Fruit fly (Drosophila melanogaster) whole organism, wandering third instar larva: Measurements from ENCODE around the gene Rbm13.

Experiments
- Abd-B ChIP-seq: fragments of >200 bp; optimal IDR thresholded peaks from 2 replicates; lab custom pipeline; 2017; ENCODE audit warnings: missing biosample characterization, missing genetic modification characterization
- CG32264 ChIP-seq: fragments of 200-800 bp; sonication (Bioruptor generic); optimal IDR thresholded peaks from 2 replicates; lab custom pipeline; 2016; ENCODE audit warnings: missing biosample characterization, missing genetic modification characterization
- CrebA ChIP-seq: fragments of 200-800 bp; sonication (Bioruptor generic); optimal IDR thresholded peaks from 2 replicates; lab custom pipeline; 2016; ENCODE audit warnings: missing biosample characterization, mild to moderate bottlenecking, missing genetic modification characterization, borderline replicate concordance
- Dfd ChIP-seq: fragments of >200 bp; optimal IDR thresholded peaks from 2 replicates; lab custom pipeline; 2017; ENCODE audit warnings: missing biosample characterization, missing genetic modification characterization
- Dif ChIP-seq: fragments of 200-275, 200-300 bp; sonication (Bioruptor generic); optimal IDR thresholded peaks from 2 replicates; lab custom pipeline; 2018; ENCODE audit warnings: missing biosample characterization, missing genetic modification characterization; ENCODE audit not compliant: partially characterized antibody
- GATAd ChIP-seq: sonication (Bioruptor generic); optimal IDR thresholded peaks from 2 replicates; lab custom pipeline; 2016; ENCODE audit warnings: missing biosample characterization, missing genetic modification characterization
- HLH106 ChIP-seq: fragments of 200-800 bp; optimal IDR thresholded peaks from 3 replicates; lab custom pipeline; 2019; ENCODE audit warnings: missing biosample characterization, mild to moderate bottlenecking, missing genetic modification characterization, moderate library complexity
- Hnf4 ChIP-seq: fragments of 200-800 bp; sonication (Bioruptor generic); optimal IDR thresholded peaks from 2 replicates; lab custom pipeline; 2016; ENCODE audit warnings: missing biosample characterization, mild to moderate bottlenecking, missing genetic modification characterization
- Hr78 ChIP-seq: fragments of >200 bp; optimal IDR thresholded peaks from 2 replicates; lab custom pipeline; 2017; ENCODE audit warnings: missing biosample characterization, missing genetic modification characterization
- Hr83 ChIP-seq: fragments of 200-300 bp; sonication (Bioruptor generic); optimal IDR thresholded peaks from 2 replicates; lab custom pipeline; 2016; ENCODE audit warnings: missing biosample characterization, mild to moderate bottlenecking, missing genetic modification characterization, moderate library complexity; ENCODE audit not compliant: poor library complexity, severe bottlenecking
- Jra ChIP-seq: sonication (Bioruptor generic); optimal IDR thresholded peaks from 2 replicates; lab custom pipeline; 2016; ENCODE audit warnings: missing biosample characterization, missing genetic modification characterization
- Mio ChIP-seq: sonication (Bioruptor generic); optimal IDR thresholded peaks from 2 replicates; lab custom pipeline; 2016; ENCODE audit warnings: missing biosample characterization, missing genetic modification characterization
- Myc ChIP-seq: fragments of >200 bp; optimal IDR thresholded peaks from 2 replicates; lab custom pipeline; 2017
- N ChIP-seq: fragments of >200 bp; optimal IDR thresholded peaks from 2 replicates; lab custom pipeline; 2018; ENCODE audit warnings: missing biosample characterization, missing external identifiers, missing genetic modification characterization
- OdsH ChIP-seq: fragments of 200-800 bp; sonication (Bioruptor generic); optimal IDR thresholded peaks from 2 replicates; lab custom pipeline; 2016; ENCODE audit warnings: missing biosample characterization, mild to moderate bottlenecking, missing genetic modification characterization
- Rel ChIP-seq, 2 experiments: fragments of 200-800 bp; sonication (Bioruptor generic) in 1 of 2; optimal IDR thresholded peaks; 2 replicates in 1 of 2; 3 replicates in 1 of 2; lab custom pipeline; 2016 to 2019; ENCODE audit warnings: mild to moderate bottlenecking in 2 of 2, missing biosample characterization in 2 of 2, missing genetic modification characterization in 2 of 2, moderate library complexity in 1 of 2
- Sp1 ChIP-seq: fragments of 200-800 bp; sonication (Bioruptor generic); optimal IDR thresholded peaks from 3 replicates; lab custom pipeline; 2019; ENCODE audit warnings: missing biosample characterization, mild to moderate bottlenecking, missing genetic modification characterization, moderate library complexity
- Vsx2 ChIP-seq: fragments of 200-300, 225-300 bp; sonication (Bioruptor generic); optimal IDR thresholded peaks from 2 replicates; lab custom pipeline; 2018; ENCODE audit warnings: missing biosample characterization, missing genetic modification characterization; ENCODE audit not compliant: partially characterized antibody
- br ChIP-seq: fragments of 200-800 bp; sonication (Bioruptor generic); optimal IDR thresholded peaks from 2 replicates; lab custom pipeline; 2016; ENCODE audit warnings: missing biosample characterization, missing genetic modification characterization
- brk ChIP-seq: fragments of 200-800 bp; sonication (Bioruptor generic); optimal IDR thresholded peaks from 2 replicates; lab custom pipeline; 2016; ENCODE audit warnings: missing biosample characterization, mild to moderate bottlenecking, missing genetic modification characterization
- dl ChIP-seq, 2 experiments: fragments of 175-275, 200-275 bp in 1 of 2; fragments of 200-275 bp in 1 of 2; sonication (Bioruptor generic); optimal IDR thresholded peaks; lab custom pipeline; 2018; ENCODE audit warnings: mild to moderate bottlenecking in 2 of 2, missing biosample characterization in 2 of 2, missing genetic modification characterization in 2 of 2, moderate library complexity in 2 of 2; ENCODE audit not compliant: partially characterized antibody in 2 of 2, insufficient read depth in 1 of 2
- dmrt93B ChIP-seq: fragments of 200-800 bp; sonication (Bioruptor generic); optimal IDR thresholded peaks from 2 replicates; lab custom pipeline; 2018; ENCODE audit warnings: missing biosample characterization, mild to moderate bottlenecking, missing genetic modification characterization
- dsf ChIP-seq: sonication (Bioruptor generic); optimal IDR thresholded peaks from 2 replicates; lab custom pipeline; 2016; ENCODE audit warnings: missing biosample characterization, missing genetic modification characterization, borderline replicate concordance
- ey ChIP-seq: fragments of 200-800 bp; sonication (Bioruptor generic); optimal IDR thresholded peaks from 2 replicates; lab custom pipeline; 2016; ENCODE audit warnings: missing biosample characterization, missing genetic modification characterization
- foxo ChIP-seq, 2 experiments: fragments of 200-800 bp; sonication (Bioruptor generic); optimal IDR thresholded peaks; 2 replicates in 1 of 2; 3 replicates in 1 of 2; lab custom pipeline; 2016 to 2017; ENCODE audit warnings: missing biosample characterization in 2 of 2, missing genetic modification characterization in 2 of 2
- fru ChIP-seq: fragments of 200-800 bp; sonication (Bioruptor generic); optimal IDR thresholded peaks from 3 replicates; lab custom pipeline; 2016; ENCODE audit warnings: missing biosample characterization, mild to moderate bottlenecking, missing genetic modification characterization
- h ChIP-seq: fragments of 200-800 bp; sonication (Bioruptor generic); optimal IDR thresholded peaks from 3 replicates; lab custom pipeline; 2016; ENCODE audit warnings: missing biosample characterization, mild to moderate bottlenecking, missing genetic modification characterization
- jim ChIP-seq: fragments of 175-275, 200-325 bp; sonication (Bioruptor generic); optimal IDR thresholded peaks from 2 replicates; lab custom pipeline; 2016; ENCODE audit warnings: missing biosample characterization, mild to moderate bottlenecking, missing genetic modification characterization
- lola ChIP-seq: fragments of >200 bp; optimal IDR thresholded peaks from 2 replicates; lab custom pipeline; 2017; ENCODE audit warnings: missing biosample characterization, missing genetic modification characterization
- pan ChIP-seq: fragments of >200 bp; optimal IDR thresholded peaks from 2 replicates; lab custom pipeline; 2017
- psq ChIP-seq: fragments of 200-800 bp; sonication (Bioruptor generic); optimal IDR thresholded peaks from 3 replicates; lab custom pipeline; 2017; ENCODE audit warnings: missing biosample characterization, mild to moderate bottlenecking, missing genetic modification characterization, moderate library complexity
- rgr ChIP-seq: fragments of 200-800 bp; sonication (Bioruptor generic); optimal IDR thresholded peaks from 3 replicates; lab custom pipeline; 2016; ENCODE audit warnings: missing biosample characterization, mild to moderate bottlenecking, missing genetic modification characterization
- sage ChIP-seq: fragments of 200-800 bp; sonication (Bioruptor generic); optimal IDR thresholded peaks from 2 replicates; lab custom pipeline; 2016; ENCODE audit warnings: missing biosample characterization, mild to moderate bottlenecking, missing genetic modification characterization
- sv ChIP-seq: fragments of 200-800 bp; sonication (Bioruptor generic); optimal IDR thresholded peaks from 3 replicates; lab custom pipeline; 2016; ENCODE audit warnings: missing biosample characterization, missing genetic modification characterization
- usp ChIP-seq: fragments of >200 bp; optimal IDR thresholded peaks from 2 replicates; lab custom pipeline; 2017; ENCODE audit warnings: missing biosample characterization, missing genetic modification characterization
- woc ChIP-seq: sonication (Bioruptor generic); optimal IDR thresholded peaks from 2 replicates; lab custom pipeline; 2016; ENCODE audit warnings: missing biosample characterization, mild to moderate bottlenecking, missing genetic modification characterization

Gene Rbm13

dm6 chrX:8890974-8891373 lies 10.5 kb upstream of the Rbm13 start:
- TF ChIP-seq br (GFP tag; lab: Kevin White, UChicago) (no peak), fru (GFP tag; lab: Kevin White, UChicago) (no peak), Hr83 (GFP tag; lab: Kevin White, UChicago) (no peak), foxo (GFP tag; optimal IDR thresholded peaks at IDR 0.05; lab: Kevin White, UChicago) (peak in 1 of 2 experiments; percentile 56), dl (GFP tag; optimal IDR thresholded peaks at IDR 0.05; lab: Kevin White, UChicago; ENCODE audit: insufficient read depth in 1 of 2, partially characterized antibody in 2 of 2) (no peak), rgr (GFP tag; lab: Kevin White, UChicago) (peak; percentile 47), Hnf4 (GFP tag; lab: Kevin White, UChicago) (peak; percentile 22), HLH106 (peak; percentile 57), dmrt93B (peak; percentile 27), ey (peak; percentile 56), h (GFP tag; lab: Kevin White, UChicago) (peak; percentile 60)

DNA sequence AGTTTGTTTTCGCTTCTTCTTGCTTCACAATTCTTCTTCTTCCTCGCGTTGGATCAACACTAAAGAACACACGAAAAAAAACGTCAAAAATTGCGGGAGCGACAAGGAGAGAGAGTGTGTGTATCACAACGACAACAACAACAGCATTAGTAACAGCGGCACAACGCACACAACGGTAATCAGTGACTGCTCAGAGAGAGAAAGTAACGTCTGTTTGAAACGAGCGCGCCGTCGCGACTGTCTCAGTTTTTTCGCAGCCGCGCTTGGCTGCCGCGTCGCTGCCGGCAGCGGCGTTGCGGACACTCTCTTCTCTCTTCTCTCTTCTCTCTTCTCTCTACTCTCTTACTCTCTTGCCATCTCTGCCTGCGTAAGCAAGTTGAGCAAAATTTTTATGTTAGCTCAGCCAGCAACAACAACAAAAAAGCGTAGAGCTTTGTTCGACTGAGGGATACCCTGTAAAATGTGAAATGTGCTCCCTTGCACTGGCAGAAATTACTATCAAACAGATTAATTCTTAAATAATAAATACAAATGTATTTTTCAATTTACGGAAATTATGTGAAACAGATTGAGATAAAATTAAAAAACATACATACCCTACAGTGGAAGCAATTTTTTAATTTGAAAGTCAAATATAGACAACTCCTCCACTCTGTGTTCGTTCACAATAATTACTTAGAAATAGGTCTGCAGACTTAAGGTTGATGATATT lies 9.8 kb upstream of the Rbm13 start:
- TF ChIP-seq Mio (no peak), sage (GFP tag; lab: Kevin White, UChicago) (peak; percentile 58), N (no peak), rgr (GFP tag; lab: Kevin White, UChicago) (peak; percentile 58), ey (peak; percentile 24), fru (GFP tag; lab: Kevin White, UChicago) (peak; percentile 72), Dfd (GFP tag; lab: Kevin White, UChicago) (no peak), Myc (lab: Kevin White, UChicago) (no peak), Dif (GFP tag; lab: Kevin White, UChicago) (peak; percentile 91), Rel (GFP tag; optimal IDR thresholded peaks at IDR 0.05; lab: Kevin White, UChicago) (peak; percentile 50), Rel (tag; optimal IDR thresholded peaks at IDR 0.05; lab: Kevin White, UChicago) (peak; percentile 10), dl (GFP tag; optimal IDR thresholded peaks at IDR 0.05; lab: Kevin White, UChicago; ENCODE audit: insufficient read depth in 1 of 2, partially characterized antibody in 2 of 2) (peak; percentile 81 to 88), Abd-B (GFP tag; lab: Kevin White, UChicago) (no peak), Jra (GFP tag; lab: Kevin White, UChicago) (peak; percentile 7), sv (peak; percentile 58), woc (GFP tag; lab: Kevin White, UChicago) (peak; percentile 61), foxo (GFP tag; optimal IDR thresholded peaks at IDR 0.05; lab: Kevin White, UChicago) (peak in 1 of 2 experiments; percentile 42), CG32264 (GFP tag; lab: Kevin White, UChicago) (no peak), br (GFP tag; lab: Kevin White, UChicago) (peak; percentile 18), Hnf4 (GFP tag; lab: Kevin White, UChicago) (no peak), GATAd (GFP tag; lab: Kevin White, UChicago) (no peak), brk (GFP tag; lab: Kevin White, UChicago) (no peak), CrebA (GFP tag; lab: Kevin White, UChicago) (peak; percentile 83), h (GFP tag; lab: Kevin White, UChicago) (peak; percentile 32), jim (GFP tag; lab: Kevin White, UChicago) (peak; percentile 21), Vsx2 (GFP tag; lab: Kevin White, UChicago) (peak; percentile 46), usp (GFP tag; lab: Kevin White, UChicago) (no peak), HLH106 (peak; percentile 22), Hr83 (GFP tag; lab: Kevin White, UChicago) (peak; percentile 18), Sp1 (no peak), psq (GFP tag; lab: Kevin White, UChicago) (peak; percentile 62), dsf (GFP tag; lab: Kevin White, UChicago) (no peak)

dm6 chrX:8892445-8893009 lies 9.0 kb upstream of the Rbm13 start:
- TF ChIP-seq Vsx2 (GFP tag; lab: Kevin White, UChicago) (no peak), lola (GFP tag; lab: Kevin White, UChicago) (no peak), fru (GFP tag; lab: Kevin White, UChicago) (peak; percentile 29), sv (peak; percentile 13), HLH106 (no peak), foxo (GFP tag; optimal IDR thresholded peaks at IDR 0.05; lab: Kevin White, UChicago) (peak in 1 of 2 experiments; percentile 9), Abd-B (GFP tag; lab: Kevin White, UChicago) (no peak), sage (GFP tag; lab: Kevin White, UChicago) (no peak), jim (GFP tag; lab: Kevin White, UChicago) (no peak), pan (lab: Kevin White, UChicago) (no peak), ey (no peak), OdsH (no peak), Dfd (GFP tag; lab: Kevin White, UChicago) (no peak), woc (GFP tag; lab: Kevin White, UChicago) (no peak), rgr (GFP tag; lab: Kevin White, UChicago) (peak; percentile 14), usp (GFP tag; lab: Kevin White, UChicago) (no peak), Hnf4 (GFP tag; lab: Kevin White, UChicago) (peak; percentile 30), Dif (GFP tag; lab: Kevin White, UChicago) (no peak), Hr78 (no peak), Jra (GFP tag; lab: Kevin White, UChicago) (no peak), Mio (no peak), br (GFP tag; lab: Kevin White, UChicago) (no peak), psq (GFP tag; lab: Kevin White, UChicago) (no peak), dsf (GFP tag; lab: Kevin White, UChicago) (no peak), CrebA (GFP tag; lab: Kevin White, UChicago) (no peak), dmrt93B (no peak), N (no peak), GATAd (GFP tag; lab: Kevin White, UChicago) (no peak), Sp1 (no peak), CG32264 (GFP tag; lab: Kevin White, UChicago) (no peak), brk (GFP tag; lab: Kevin White, UChicago) (no peak), dl (GFP tag; optimal IDR thresholded peaks at IDR 0.05; lab: Kevin White, UChicago; ENCODE audit: insufficient read depth in 1 of 2, partially characterized antibody in 2 of 2) (no peak), Hr83 (GFP tag; lab: Kevin White, UChicago) (no peak)
